Fruit fly (Drosophila melanogaster) whole organism, embryonic: ENCODE data around the gene CG17646.

Experiments
- Awh ChIP-seq: fragments of 200-800 bp; sonication (Bioruptor generic); IDR thresholded peaks from 2 replicates; pipeline ENCODE4, ENCODE4 v1.3.6; 2022; ENCODE audit warnings: missing biosample characterization, missing genetic modification characterization
- Bgb ChIP-seq: fragments of 200-800 bp; sonication (Bioruptor generic); IDR thresholded peaks from 2 replicates; pipeline ENCODE4 v1.3.6; 2022; ENCODE audit warnings: missing biosample characterization, missing genetic modification characterization; ENCODE audit not compliant: partially characterized antibody
- Bteb2 ChIP-seq: fragments of 200-800 bp; sonication (Bioruptor generic); optimal IDR thresholded peaks from 2 replicates; lab custom pipeline; 2016; ENCODE audit warnings: missing biosample characterization, missing genetic modification characterization
- CG10959 ChIP-seq: fragments of 200-800 bp; sonication (Bioruptor generic); IDR thresholded peaks from 2 replicates; pipeline ENCODE4 v1.3.6; 2022; ENCODE audit warnings: missing biosample characterization, missing genetic modification characterization
- CG1233 ChIP-seq: fragments of 200-800 bp; sonication (Bioruptor generic); optimal IDR thresholded peaks from 4 replicates; lab custom pipeline; 2018; ENCODE audit warnings: missing biosample characterization, mild to moderate bottlenecking, missing genetic modification characterization
- CG13123 ChIP-seq: fragments of 200-800 bp; sonication (Bioruptor generic); optimal IDR thresholded peaks from 2 replicates; lab custom pipeline; 2016; ENCODE audit warnings: missing biosample characterization, missing genetic modification characterization
- CG15514 ChIP-seq: fragments of 200-800 bp; sonication (Bioruptor generic); optimal IDR thresholded peaks from 3 replicates; lab custom pipeline; 2017; ENCODE audit warnings: missing biosample characterization, missing genetic modification characterization, mild to moderate bottlenecking, moderate library complexity, missing genetic modification reagents
- CG16863 ChIP-seq: fragments of 200-800 bp; sonication (Bioruptor generic); optimal IDR thresholded peaks from 3 replicates; lab custom pipeline; 2016; ENCODE audit warnings: missing biosample characterization, missing genetic modification characterization
- CG18262 ChIP-seq: fragments of 200-800 bp; optimal IDR thresholded peaks from 3 replicates; lab custom pipeline; 2019; ENCODE audit warnings: missing biosample characterization, mild to moderate bottlenecking, missing genetic modification characterization, moderate library complexity
- CG2875 ChIP-seq: fragments of 200-800 bp; sonication (Bioruptor generic); optimal IDR thresholded peaks from 2 replicates; lab custom pipeline; 2017; ENCODE audit warnings: missing biosample characterization, mild to moderate bottlenecking, missing genetic modification characterization, missing genetic modification reagents
- CG32772 ChIP-seq: fragments of 200-800 bp; sonication (Bioruptor generic); IDR thresholded peaks from 2 replicates; pipeline ENCODE4 v1.3.6; 2022; ENCODE audit warnings: missing biosample characterization, missing genetic modification characterization
- CG6654 ChIP-seq: fragments of 200-800 bp; sonication (Bioruptor generic); optimal IDR thresholded peaks from 2 replicates; lab custom pipeline; 2017; ENCODE audit warnings: missing biosample characterization, mild to moderate bottlenecking, missing genetic modification characterization
- CG7786 ChIP-seq: fragments of 200-800 bp; sonication (Bioruptor generic); optimal IDR thresholded peaks from 2 replicates; lab custom pipeline; 2016; ENCODE audit warnings: missing biosample characterization, missing genetic modification characterization
- CG8281 ChIP-seq: fragments of 200-800 bp; sonication (Bioruptor generic); optimal IDR thresholded peaks from 2 replicates; lab custom pipeline; 2018; ENCODE audit warnings: missing biosample characterization, mild to moderate bottlenecking, missing genetic modification characterization, moderate library complexity
- CG9876 ChIP-seq: fragments of 200-800 bp; sonication (Bioruptor generic); optimal IDR thresholded peaks from 2 replicates; lab custom pipeline; 2016; ENCODE audit warnings: missing biosample characterization, missing genetic modification characterization
- CkIIα-i1 ChIP-seq: fragments of 200-800 bp; sonication (Bioruptor generic); IDR thresholded peaks from 2 replicates; pipeline ENCODE4 v1.3.6; 2022; ENCODE audit warnings: missing biosample characterization, missing genetic modification characterization
- D19B ChIP-seq: fragments of 200-800 bp; sonication (Bioruptor generic); optimal IDR thresholded peaks from 2 replicates; lab custom pipeline; 2017; ENCODE audit warnings: missing biosample characterization, mild to moderate bottlenecking, missing genetic modification characterization
- Deaf1 ChIP-seq: fragments of 200-800 bp; optimal IDR thresholded peaks from 3 replicates; lab custom pipeline; 2019; ENCODE audit warnings: missing biosample characterization, mild to moderate bottlenecking, missing genetic modification characterization, moderate library complexity
- ERR ChIP-seq: fragments of 200-800 bp; sonication (Bioruptor generic); optimal IDR thresholded peaks from 2 replicates; lab custom pipeline; 2016; ENCODE audit warnings: missing biosample characterization, missing genetic modification characterization
- GATAe ChIP-seq: fragments of 200-800 bp; sonication (Bioruptor generic); conservative IDR thresholded peaks from 2 replicates; pipeline ENCODE4 v1.3.6; 2022; ENCODE audit warnings: missing biosample characterization, missing genetic modification characterization
- Hsf ChIP-seq: fragments of 200-800 bp; sonication (Bioruptor generic); optimal IDR thresholded peaks from 3 replicates; lab custom pipeline; 2016; ENCODE audit warnings: missing biosample characterization, missing genetic modification characterization
- NK7.1 ChIP-seq: fragments of 200-800 bp; sonication (Bioruptor generic); optimal IDR thresholded peaks from 3 replicates; lab custom pipeline; 2016; ENCODE audit warnings: missing biosample characterization, missing genetic modification characterization
- Opbp ChIP-seq: fragments of 200-800 bp; sonication (Bioruptor generic); IDR thresholded peaks from 3 replicates; pipeline ENCODE4 v1.3.6; 2022; ENCODE audit warnings: missing biosample characterization, missing genetic modification characterization; ENCODE audit not compliant: partially characterized antibody
- Ravus ChIP-seq: fragments of 200-800 bp; sonication (Bioruptor generic); IDR thresholded peaks from 2 replicates; pipeline ENCODE4 v1.3.6; 2022; ENCODE audit warnings: missing biosample characterization, missing genetic modification characterization
- Sry-β ChIP-seq: fragments of 200-800 bp; sonication (Bioruptor generic); optimal IDR thresholded peaks from 2 replicates; lab custom pipeline; 2018; ENCODE audit warnings: missing biosample characterization, mild to moderate bottlenecking, missing genetic modification characterization, moderate library complexity
- Sry-δ ChIP-seq: fragments of 200-800 bp; sonication (Bioruptor generic); optimal IDR thresholded peaks from 2 replicates; lab custom pipeline; 2016; ENCODE audit warnings: missing biosample characterization, missing genetic modification characterization
- cad ChIP-seq: fragments of >200 bp; optimal IDR thresholded peaks from 2 replicates; lab custom pipeline; 2017; ENCODE audit warnings: missing biosample characterization, missing genetic modification characterization
- chm ChIP-seq: fragments of 200-800 bp; sonication (Bioruptor generic); IDR thresholded peaks from 2 replicates; pipeline ENCODE4 v1.3.6; 2022; ENCODE audit warnings: missing biosample characterization, missing genetic modification characterization
- crol ChIP-seq: fragments of 200-800 bp; sonication (Bioruptor generic); IDR thresholded peaks from 2 replicates; pipeline ENCODE4 v1.3.6; 2022; ENCODE audit warnings: missing biosample characterization, missing genetic modification characterization
- danr ChIP-seq: fragments of 200-800 bp; sonication (Bioruptor generic); IDR thresholded peaks from 2 replicates; pipeline ENCODE4 v1.3.6; 2022; ENCODE audit warnings: missing biosample characterization, missing genetic modification characterization
- fd3F ChIP-seq: fragments of 200-800 bp; sonication (Bioruptor generic); optimal IDR thresholded peaks from 2 replicates; lab custom pipeline; 2018; ENCODE audit warnings: missing biosample characterization, mild to moderate bottlenecking, missing genetic modification characterization, moderate library complexity
- grau ChIP-seq: fragments of 200-800 bp; optimal IDR thresholded peaks from 3 replicates; lab custom pipeline; 2019; ENCODE audit warnings: missing biosample characterization, mild to moderate bottlenecking, missing genetic modification characterization, moderate library complexity
- hb ChIP-seq: fragments of 200-800 bp; sonication (Bioruptor generic); IDR thresholded peaks from 3 replicates; pipeline ENCODE4 v1.3.6; 2022; ENCODE audit warnings: missing biosample characterization, missing genetic modification characterization; ENCODE audit not compliant: partially characterized antibody
- hth ChIP-seq: fragments of >200 bp; optimal IDR thresholded peaks from 2 replicates; lab custom pipeline; 2017; ENCODE audit warnings: inconsistent platforms
- ind ChIP-seq: fragments of 200-800 bp; sonication (Bioruptor generic); optimal IDR thresholded peaks from 3 replicates; lab custom pipeline; 2016; ENCODE audit warnings: missing biosample characterization, missing genetic modification characterization
- inv ChIP-seq: fragments of 200-800 bp; sonication (Bioruptor generic); IDR thresholded peaks from 2 replicates; pipeline ENCODE4 v1.3.6; 2022; ENCODE audit warnings: missing biosample characterization, missing genetic modification characterization; ENCODE audit not compliant: partially characterized antibody
- lov ChIP-seq, 2 experiments: fragments of 200-800 bp in 1 of 2; fragments of >200 bp in 1 of 2; sonication (Bioruptor generic) in 1 of 2; IDR thresholded peaks in 1 of 2; optimal IDR thresholded peaks in 1 of 2; 2 replicates in 1 of 2; 3 replicates in 1 of 2; pipeline versions ENCODE4 v1.3.6 to Lab custom; 2017 to 2022; ENCODE audit warnings: missing biosample characterization in 1 of 2, missing genetic modification characterization in 1 of 2
- phol ChIP-seq: fragments of 200-800 bp; sonication (Bioruptor generic); optimal IDR thresholded peaks from 3 replicates; lab custom pipeline; 2018; ENCODE audit warnings: missing biosample characterization, mild to moderate bottlenecking, missing genetic modification characterization, moderate library complexity
- prd ChIP-seq, 3 experiments: fragments of >200 bp in 2 of 3; fragments of 200-800 bp in 1 of 3; sonication (Bioruptor generic) in 1 of 3; optimal IDR thresholded peaks in 2 of 3; IDR thresholded peaks in 1 of 3; 2 replicates in 2 of 3; 3 replicates in 1 of 3; pipeline versions ENCODE4 v1.3.6 to Lab custom; 2017 to 2022; ENCODE audit warnings: missing biosample characterization in 1 of 3, missing genetic modification characterization in 1 of 3
- pros ChIP-seq: fragments of 200-800 bp; sonication (Bioruptor generic); optimal IDR thresholded peaks from 3 replicates; lab custom pipeline; 2019; ENCODE audit warnings: missing biosample characterization, mild to moderate bottlenecking, missing genetic modification characterization, moderate library complexity
- sc ChIP-seq, 3 experiments: fragments of >200 bp in 2 of 3; fragments of 200-800 bp in 1 of 3; sonication (Bioruptor generic) in 1 of 3; optimal IDR thresholded peaks; 2 replicates in 2 of 3; 3 replicates in 1 of 3; lab custom pipeline; 2017; ENCODE audit warnings: mild to moderate bottlenecking in 1 of 3, missing biosample characterization in 1 of 3, missing genetic modification characterization in 1 of 3, missing genetic modification reagents in 1 of 3
- sens ChIP-seq: fragments of 200-800 bp; sonication (Bioruptor generic); peaks from one replicate; lab custom pipeline; 2016; ENCODE audit warnings: missing biosample characterization, missing genetic modification characterization
- slou ChIP-seq: fragments of 200-800 bp; sonication (Bioruptor generic); optimal IDR thresholded peaks from 3 replicates; lab custom pipeline; 2016; ENCODE audit warnings: missing biosample characterization, missing genetic modification characterization
- stc ChIP-seq: fragments of 200-800 bp; sonication (Bioruptor generic); IDR thresholded peaks from 2 replicates; pipeline ENCODE4 v1.3.6; 2022; ENCODE audit warnings: missing biosample characterization, missing genetic modification characterization
- tin ChIP-seq: fragments of 200-800 bp; sonication (Bioruptor generic); optimal IDR thresholded peaks from 3 replicates; lab custom pipeline; 2016; ENCODE audit warnings: missing biosample characterization, missing genetic modification characterization
- tna ChIP-seq: fragments of 200-800 bp; sonication (Bioruptor generic); IDR thresholded peaks from 2 replicates; pipeline ENCODE4 v1.3.6; 2022; ENCODE audit warnings: missing biosample characterization, missing genetic modification characterization; ENCODE audit not compliant: partially characterized antibody
- wor ChIP-seq: fragments of 200-800 bp; sonication (Bioruptor generic); IDR thresholded peaks from 2 replicates; pipeline ENCODE4 v1.3.6; 2022; ENCODE audit warnings: missing biosample characterization, missing genetic modification characterization
- yki ChIP-seq: fragments of >200 bp; optimal IDR thresholded peaks from 3 replicates; lab custom pipeline; 2018
- z ChIP-seq: fragments of 200-800 bp; sonication (Bioruptor generic); IDR thresholded peaks from 3 replicates; pipeline ENCODE4 v1.3.6; 2022; ENCODE audit warnings: missing biosample characterization, missing genetic modification characterization
- zen2 ChIP-seq: fragments of 200-800 bp; sonication (Bioruptor generic); IDR thresholded peaks from 3 replicates; pipeline ENCODE4 v1.3.6; 2022; ENCODE audit warnings: missing biosample characterization, missing genetic modification characterization; ENCODE audit not compliant: partially characterized antibody

The CG17646 gene

dm6 chr2L:1715699-1716333 is 16.5 kb upstream of the CG17646 start, which contains the start of gene frtz (continued):
- TF ChIP-seq fd3F (GFP tag; lab: Kevin White, UChicago): no peak
- no peak for TF ChIP-seq CG10959 (GFP tag; lab: Robert Waterston, UW)
- no peak for TF ChIP-seq Deaf1 (tag; lab: Kevin White, UChicago)
- no peak for TF ChIP-seq CG32772 (GFP tag; lab: Robert Waterston, UW)
- TF ChIP-seq lov (optimal IDR thresholded peaks at IDR 0.05; lab: Kevin White, UChicago): no peak
- no peak for TF ChIP-seq lov (GFP tag; IDR thresholded peaks at IDR 0.05; lab: Robert Waterston, UW)
- no peak for TF ChIP-seq tin
- TF ChIP-seq GATAe: no peak
- no peak for TF ChIP-seq slou (GFP tag; lab: Kevin White, UChicago)
- TF ChIP-seq zen2 (GFP tag; lab: Robert Waterston, UW): no peak; the same call in 2 of the 3 replicates
- TF ChIP-seq grau (tag; lab: Kevin White, UChicago): no peak
- peak; percentile 92 for TF ChIP-seq Opbp (GFP tag; lab: Robert Waterston, UW)
- TF ChIP-seq sens (GFP tag; lab: Kevin White, UChicago): peak; percentile 24
- no peak for TF ChIP-seq NK7.1 (GFP tag; lab: Kevin White, UChicago)
- no peak for TF ChIP-seq z (GFP tag; lab: Robert Waterston, UW)
- TF ChIP-seq Bteb2 (GFP tag; lab: Kevin White, UChicago): no peak
- no peak for TF ChIP-seq Hsf (GFP tag; lab: Kevin White, UChicago)
- TF ChIP-seq crol (GFP tag; lab: Robert Waterston, UW): no peak
- TF ChIP-seq Sry-β: no peak
- no peak for TF ChIP-seq CkIIα-i1 (GFP tag; lab: Robert Waterston, UW)
- no peak for TF ChIP-seq ERR
- no peak for TF ChIP-seq CG9876 (GFP tag; lab: Kevin White, UChicago)
- TF ChIP-seq pros (GFP tag; lab: Kevin White, UChicago): no peak
- no peak for TF ChIP-seq danr (GFP tag; lab: Robert Waterston, UW)
- peak; percentile 15; the same call in 1 of the 2 replicates for TF ChIP-seq chm (GFP tag; lab: Robert Waterston, UW)
- no peak for TF ChIP-seq Ravus (GFP tag; lab: Robert Waterston, UW)
- TF ChIP-seq hb: peak; percentile 66
- no peak for TF ChIP-seq Awh (GFP tag; lab: Robert Waterston, UW)
- peak; percentile 38 for TF ChIP-seq phol (tag; lab: Kevin White, UChicago)
- no peak for TF ChIP-seq stc (GFP tag; lab: Robert Waterston, UW)
- TF ChIP-seq cad (GFP tag; lab: Kevin White, UChicago): no peak
- TF ChIP-seq CG13123 (GFP tag; lab: Kevin White, UChicago): no peak
- TF ChIP-seq Bgb (GFP tag; lab: Robert Waterston, UW): peak; percentile 90
- no peak for TF ChIP-seq yki (lab: Kevin White, UChicago)
- TF ChIP-seq Sry-δ: peak; percentile 95
- TF ChIP-seq CG1233: no peak
- no peak for TF ChIP-seq CG7786 (GFP tag; lab: Kevin White, UChicago)
- peak; percentile 73 for TF ChIP-seq CG15514 (GFP tag; lab: Kevin White, UChicago)
- no peak for TF ChIP-seq sc (optimal IDR thresholded peaks at IDR 0.05; lab: Kevin White, UChicago)
- no peak for TF ChIP-seq sc (GFP tag; optimal IDR thresholded peaks at IDR 0.05; lab: Kevin White, UChicago)
- no peak for TF ChIP-seq CG2875 (GFP tag; lab: Kevin White, UChicago)
- no peak for TF ChIP-seq CG16863
- TF ChIP-seq prd (optimal IDR thresholded peaks at IDR 0.05; lab: Kevin White, UChicago): no peak
- TF ChIP-seq prd (GFP tag; IDR thresholded peaks at IDR 0.05; lab: Robert Waterston, UW): no peak
- TF ChIP-seq D19B: no peak
- TF ChIP-seq CG6654 (GFP tag; lab: Kevin White, UChicago): no peak
- no peak for TF ChIP-seq wor (GFP tag; lab: Robert Waterston, UW)
- peak; percentile 53; the same call in 1 of the 2 replicates for TF ChIP-seq tna
- TF ChIP-seq hth (lab: Kevin White, UChicago): no peak
- TF ChIP-seq ind (GFP tag; lab: Kevin White, UChicago): no peak
- TF ChIP-seq CG8281 (tag; lab: Kevin White, UChicago): no peak
- TF ChIP-seq inv (GFP tag; lab: Robert Waterston, UW): peak; percentile 83
- TF ChIP-seq CG18262 (tag; lab: Kevin White, UChicago): no peak
